Worm (Caenorhabditis elegans) whole organism, mixed stage, embryonic: ENCODE measurements around the gene mam-4.
A peak's percentile ranks its signal among the peaks of the same experiment; 100 is the strongest.

Experiments used
- M03D4.4 ChIP-seq: sonication (generic microtip); optimal IDR thresholded peaks from 2 replicates; lab custom pipeline; 2017; ENCODE audit warnings: mild to moderate bottlenecking, missing genetic modification characterization, missing compliant biosample characterization
- bed-3 ChIP-seq: fragments of 200-800 bp; sonication (Bioruptor generic); optimal IDR thresholded peaks from 3 replicates; lab custom pipeline; 2018; ENCODE audit warnings: mild to moderate bottlenecking, missing genetic modification characterization, moderate library complexity, missing compliant biosample characterization
- blmp-1 ChIP-seq: fragments of 150-350 bp; optimal IDR thresholded peaks from 2 replicates; lab custom pipeline; 2014; ENCODE audit warnings: missing biosample characterization, missing genetic modification characterization
- ceh-39 ChIP-seq: fragments of 150-350 bp; optimal IDR thresholded peaks from 2 replicates; lab custom pipeline; 2014; ENCODE audit warnings: missing biosample characterization, missing genetic modification characterization
- ceh-43 ChIP-seq: fragments of 200-800 bp; sonication (Bioruptor generic); optimal IDR thresholded peaks from 2 replicates; lab custom pipeline; 2018; ENCODE audit warnings: mild to moderate bottlenecking, missing genetic modification characterization, moderate library complexity, missing compliant biosample characterization
- ceh-83 ChIP-seq: fragments of 200-800 bp; sonication (Bioruptor generic); optimal IDR thresholded peaks from 2 replicates; lab custom pipeline; 2018; ENCODE audit warnings: mild to moderate bottlenecking, missing genetic modification characterization, missing compliant biosample characterization
- ces-1 ChIP-seq: fragments of 150-350 bp; optimal IDR thresholded peaks from 2 replicates; lab custom pipeline; 2014; ENCODE audit warnings: missing biosample characterization, missing genetic modification reagents, missing genetic modification characterization
- cnd-1 ChIP-seq: fragments of 200-800 bp; sonication (Bioruptor generic); optimal IDR thresholded peaks from 2 replicates; lab custom pipeline; 2018; ENCODE audit warnings: mild to moderate bottlenecking, missing genetic modification characterization, missing compliant biosample characterization
- drap-1 ChIP-seq: fragments of 200-800 bp; sonication (Bioruptor generic); optimal IDR thresholded peaks from 3 replicates; lab custom pipeline; 2018; ENCODE audit warnings: mild to moderate bottlenecking, missing genetic modification characterization, missing compliant biosample characterization
- elt-1 ChIP-seq: sonication (generic microtip); optimal IDR thresholded peaks from 2 replicates; lab custom pipeline; 2017; ENCODE audit warnings: missing genetic modification characterization, mild to moderate bottlenecking, missing compliant biosample characterization, antibody characterized with exemption, moderate library complexity, borderline replicate concordance; ENCODE audit not compliant: insufficient read depth
- elt-3 ChIP-seq: fragments of 150-350 bp; optimal IDR thresholded peaks from 2 replicates; lab custom pipeline; 2014; ENCODE audit warnings: missing biosample characterization, missing genetic modification characterization
- flh-1 ChIP-seq: fragments of 200-800 bp; sonication (Bioruptor generic); optimal IDR thresholded peaks from 2 replicates; lab custom pipeline; 2018; ENCODE audit warnings: mild to moderate bottlenecking, missing genetic modification characterization, moderate library complexity, missing compliant biosample characterization
- ham-2 ChIP-seq: fragments of 200-800 bp; sonication (Bioruptor generic); optimal IDR thresholded peaks from 2 replicates; lab custom pipeline; 2018; ENCODE audit warnings: mild to moderate bottlenecking, missing genetic modification characterization, missing compliant biosample characterization
- hlh-1 ChIP-seq: fragments of 150-350 bp; optimal IDR thresholded peaks from 2 replicates; lab custom pipeline; 2014; ENCODE audit warnings: missing biosample characterization, missing genetic modification reagents, missing genetic modification characterization
- lin-13 ChIP-seq: fragments of 150-350 bp; optimal IDR thresholded peaks from 2 replicates; lab custom pipeline; 2014; ENCODE audit warnings: missing biosample characterization, missing genetic modification characterization
- lin-32 ChIP-seq: fragments of 200-800 bp; sonication (Bioruptor generic); optimal IDR thresholded peaks from 2 replicates; lab custom pipeline; 2018; ENCODE audit warnings: mild to moderate bottlenecking, missing genetic modification characterization, missing compliant biosample characterization
- lsy-2 ChIP-seq: fragments of 150-350 bp; optimal IDR thresholded peaks from 2 replicates; lab custom pipeline; 2014; ENCODE audit warnings: missing biosample characterization, missing genetic modification characterization
- mab-5 ChIP-seq: fragments of 150-350 bp; optimal IDR thresholded peaks from 2 replicates; lab custom pipeline; 2014; ENCODE audit warnings: missing biosample characterization, missing genetic modification characterization
- mep-1 ChIP-seq: fragments of 150-350 bp; optimal IDR thresholded peaks from 2 replicates; lab custom pipeline; 2017; ENCODE audit warnings: missing biosample characterization, missing genetic modification reagents, missing genetic modification characterization, inconsistent platforms
- mls-2 ChIP-seq: sonication (generic microtip); optimal IDR thresholded peaks from 2 replicates; lab custom pipeline; 2016; ENCODE audit warnings: mild to moderate bottlenecking, missing genetic modification characterization, moderate library complexity, missing compliant biosample characterization
- nhr-12 ChIP-seq: fragments of 150-350 bp; optimal IDR thresholded peaks from 2 replicates; lab custom pipeline; 2014; ENCODE audit warnings: missing biosample characterization, missing genetic modification characterization
- nhr-2 ChIP-seq: fragments of 150-350 bp; optimal IDR thresholded peaks from 2 replicates; lab custom pipeline; 2014; ENCODE audit warnings: missing biosample characterization, missing genetic modification characterization
- nhr-237 ChIP-seq: fragments of 150-350 bp; optimal IDR thresholded peaks from 2 replicates; lab custom pipeline; 2014; ENCODE audit warnings: missing biosample characterization, missing genetic modification characterization
- nhr-28 ChIP-seq: fragments of 150-350 bp; optimal IDR thresholded peaks from 2 replicates; lab custom pipeline; 2014; ENCODE audit warnings: missing biosample characterization, missing genetic modification characterization
- nhr-76 ChIP-seq: sonication (generic microtip); optimal IDR thresholded peaks from 2 replicates; lab custom pipeline; 2017; ENCODE audit warnings: missing biosample characterization, missing genetic modification characterization
- pha-4 ChIP-seq: fragments of 150-350 bp; optimal IDR thresholded peaks from 2 replicates; lab custom pipeline; 2018; ENCODE audit warnings: missing biosample characterization, missing genetic modification reagents, missing genetic modification characterization
- sem-2 ChIP-seq: fragments of 200-800 bp; sonication (Bioruptor generic); optimal IDR thresholded peaks from 2 replicates; lab custom pipeline; 2018; ENCODE audit warnings: mild to moderate bottlenecking, missing genetic modification characterization, missing compliant biosample characterization
- snpc-4 ChIP-seq: fragments of 150-350 bp; optimal IDR thresholded peaks from 2 replicates; lab custom pipeline; 2014; ENCODE audit warnings: missing biosample characterization, missing genetic modification characterization
- sptf-1 ChIP-seq: sonication (generic microtip); optimal IDR thresholded peaks from 2 replicates; lab custom pipeline; 2017; ENCODE audit warnings: mild to moderate bottlenecking, missing genetic modification characterization, moderate library complexity, missing compliant biosample characterization
- tbx-8 ChIP-seq: fragments of 200-800 bp; sonication (Bioruptor generic); optimal IDR thresholded peaks from 2 replicates; lab custom pipeline; 2018; ENCODE audit warnings: mild to moderate bottlenecking, missing genetic modification characterization, moderate library complexity, missing compliant biosample characterization
- unc-120 ChIP-seq: sonication (generic microtip); optimal IDR thresholded peaks from 2 replicates; lab custom pipeline; 2017; ENCODE audit warnings: missing genetic modification characterization, missing compliant biosample characterization; ENCODE audit not compliant: poor library complexity, severe bottlenecking
- unc-39 ChIP-seq: fragments of 150-350 bp; optimal IDR thresholded peaks from 2 replicates; lab custom pipeline; 2014; ENCODE audit warnings: missing biosample characterization, missing genetic modification characterization
- unc-62 ChIP-seq: fragments of 150-350 bp; optimal IDR thresholded peaks from 2 replicates; lab custom pipeline; 2014; ENCODE audit warnings: missing biosample characterization, missing genetic modification reagents, missing genetic modification characterization
- zip-8 ChIP-seq: fragments of 150-350 bp; optimal IDR thresholded peaks from 2 replicates; lab custom pipeline; 2014; ENCODE audit warnings: missing biosample characterization, missing genetic modification characterization
- ztf-11 ChIP-seq: fragments of 150-350 bp; optimal IDR thresholded peaks from 2 replicates; lab custom pipeline; 2014; ENCODE audit warnings: missing biosample characterization, missing genetic modification characterization

The mam-4 gene

DNA sequence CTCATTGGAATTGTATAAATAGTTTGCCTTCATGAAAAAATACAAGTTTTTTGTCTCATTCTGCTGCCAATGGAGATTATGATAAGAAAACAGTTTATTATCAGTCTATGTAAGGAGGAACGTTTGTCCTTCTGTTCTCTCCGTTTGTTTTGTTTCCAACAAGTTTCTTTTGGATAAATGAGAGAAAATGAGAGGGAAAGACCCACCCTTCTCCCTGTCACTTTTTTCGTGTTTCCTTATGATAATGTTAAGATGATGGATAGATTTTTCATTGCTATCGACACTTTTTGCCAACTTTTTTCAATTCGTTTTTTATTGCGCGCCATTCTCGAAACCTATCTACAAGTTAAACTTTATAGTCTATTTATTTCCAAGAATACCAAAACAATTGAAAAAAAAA is 16.8 kb upstream of the mam-4 start:
- TF ChIP-seq nhr-237 (tag; lab: Kevin White, UChicago) (no peak), bed-3 (GFP tag; lab: Kevin White, UChicago) (no peak), zip-8 (tag; lab: Kevin White, UChicago) (no peak), elt-1 (tag; lab: Kevin White, UChicago) (no peak), ceh-43 (GFP tag; lab: Kevin White, UChicago) (no peak), snpc-4 (tag; lab: Kevin White, UChicago) (no peak), unc-120 (tag; lab: Kevin White, UChicago) (no peak), ceh-39 (tag; lab: Kevin White, UChicago) (no peak), blmp-1 (tag; lab: Kevin White, UChicago) (no peak), sptf-1 (tag; lab: Kevin White, UChicago) (no peak), ham-2 (no peak), cnd-1 (tag; lab: Kevin White, UChicago) (no peak)

- no peak for TF ChIP-seq ztf-11 (tag; lab: Kevin White, UChicago)
- TF ChIP-seq ceh-43 (GFP tag; lab: Kevin White, UChicago): no peak
- no peak for TF ChIP-seq drap-1 (GFP tag; lab: Kevin White, UChicago)
- no peak for TF ChIP-seq nhr-12
- no peak for TF ChIP-seq flh-1
- TF ChIP-seq ham-2: no peak
- no peak for TF ChIP-seq ceh-39 (tag; lab: Kevin White, UChicago)
- TF ChIP-seq pha-4: no peak
- no peak for TF ChIP-seq elt-3 (tag; lab: Kevin White, UChicago)
- TF ChIP-seq unc-39 (tag; lab: Kevin White, UChicago): no peak
- TF ChIP-seq nhr-237 (tag; lab: Kevin White, UChicago): no peak
- TF ChIP-seq unc-120 (tag; lab: Kevin White, UChicago): no peak
- TF ChIP-seq lsy-2 (tag; lab: Kevin White, UChicago): no peak
- no peak for TF ChIP-seq mls-2 (tag; lab: Kevin White, UChicago)
- TF ChIP-seq ces-1 (GFP tag; lab: Kevin White, UChicago): no peak
These were observed 13.6 kb upstream of the mam-4 start, which contains the start of gene T19B10.5 for ce11 chrV:11234350-11234749. Gene T19B10.5 (plus strand): TSS chrV:11234650.

DNA sequence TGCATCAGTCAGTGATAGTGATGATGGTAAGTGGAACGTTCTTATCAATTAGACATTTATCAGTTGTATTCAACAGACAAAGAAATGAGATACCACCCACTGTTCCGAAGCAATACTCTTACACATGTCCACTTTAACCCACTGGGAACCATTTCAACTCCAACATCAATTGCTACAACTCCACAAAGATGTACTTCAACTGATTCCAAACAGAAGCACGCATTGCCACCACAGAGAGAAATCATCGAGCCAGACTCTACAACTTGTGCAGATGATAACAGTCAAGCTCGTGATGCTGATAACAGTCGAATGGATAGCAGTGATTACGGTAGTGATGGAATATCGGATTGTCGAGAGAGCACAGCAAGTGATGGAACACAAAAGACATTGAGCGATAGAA is 12.1 kb upstream of the mam-4 start:
- no peak for TF ChIP-seq unc-120 (tag; lab: Kevin White, UChicago)
- no peak for TF ChIP-seq blmp-1 (tag; lab: Kevin White, UChicago)
- no peak for TF ChIP-seq M03D4.4 (tag; lab: Kevin White, UChicago)
- no peak for TF ChIP-seq mep-1
- TF ChIP-seq flh-1: no peak
- no peak for TF ChIP-seq drap-1 (GFP tag; lab: Kevin White, UChicago)
- no peak for TF ChIP-seq bed-3 (GFP tag; lab: Kevin White, UChicago)
- no peak for TF ChIP-seq nhr-76 (tag; lab: Kevin White, UChicago)
- TF ChIP-seq tbx-8 (GFP tag; lab: Kevin White, UChicago): no peak

- TF ChIP-seq pha-4 (no peak), nhr-28 (peak; percentile 8), mep-1 (peak; percentile 75), lin-32 (GFP tag; lab: Kevin White, UChicago) (no peak), sem-2 (peak; percentile 65), bed-3 (GFP tag; lab: Kevin White, UChicago) (peak; percentile 44), zip-8 (tag; lab: Kevin White, UChicago) (no peak), flh-1 (no peak), ceh-83 (GFP tag; lab: Kevin White, UChicago) (peak; percentile 59), M03D4.4 (tag; lab: Kevin White, UChicago) (peak; percentile 78), lin-13 (tag; lab: Kevin White, UChicago) (no peak), cnd-1 (tag; lab: Kevin White, UChicago) (peak; percentile 76), unc-120 (tag; lab: Kevin White, UChicago) (peak; percentile 54), unc-39 (tag; lab: Kevin White, UChicago) (no peak), ceh-43 (GFP tag; lab: Kevin White, UChicago) (peak; percentile 82), unc-62 (GFP tag; lab: Kevin White, UChicago) (no peak), mab-5 (tag; lab: Kevin White, UChicago) (no peak), hlh-1 (peak; percentile 48), snpc-4 (tag; lab: Kevin White, UChicago) (no peak), lsy-2 (tag; lab: Kevin White, UChicago) (peak; percentile 56), tbx-8 (GFP tag; lab: Kevin White, UChicago) (no peak), nhr-2 (no peak), drap-1 (GFP tag; lab: Kevin White, UChicago) (peak; percentile 69), nhr-12 (peak; percentile 56), mls-2 (tag; lab: Kevin White, UChicago) (peak; percentile 87), elt-1 (tag; lab: Kevin White, UChicago) (peak; percentile 2), sptf-1 (tag; lab: Kevin White, UChicago) (peak; percentile 89), ztf-11 (tag; lab: Kevin White, UChicago) (peak; percentile 89), ces-1 (GFP tag; lab: Kevin White, UChicago) (peak; percentile 36), blmp-1 (tag; lab: Kevin White, UChicago) (peak; percentile 64), nhr-76 (tag; lab: Kevin White, UChicago) (peak; percentile 70), ceh-39 (tag; lab: Kevin White, UChicago) (no peak), nhr-237 (tag; lab: Kevin White, UChicago) (peak; percentile 61), elt-3 (tag; lab: Kevin White, UChicago) (no peak), ham-2 (peak; percentile 14)
These were observed 8.7 kb upstream of the mam-4 start, which contains the start of the genes dvc-1 and ima-1 for ce11 chrV:11239187-11239725. Gene dvc-1 (minus strand): TSS chrV:11239331. Gene ima-1 (plus strand): TSS chrV:11239675.
